Fruit fly (Drosophila melanogaster) whole organism, embryonic: ENCODE data around the gene Tom70.

Source experiments
- Asciz ChIP-seq: fragments of 200-800 bp; sonication (Bioruptor generic); optimal IDR thresholded peaks from 2 replicates; lab custom pipeline; 2017; ENCODE audit warnings: missing biosample characterization, mild to moderate bottlenecking, missing genetic modification characterization, missing genetic modification reagents
- Blimp-1 ChIP-seq: fragments of 200-800 bp; sonication (Bioruptor generic); optimal IDR thresholded peaks from 3 replicates; lab custom pipeline; 2018; ENCODE audit warnings: missing biosample characterization, missing genetic modification characterization, mild to moderate bottlenecking, moderate library complexity, missing genetic modification reagents
- CG14667 ChIP-seq: fragments of 200-800 bp; sonication (Bioruptor generic); IDR thresholded peaks from 2 replicates; pipeline ENCODE4 v1.3.6; 2022; ENCODE audit warnings: missing biosample characterization, missing genetic modification characterization
- CG15479 ChIP-seq: fragments of 200-800 bp; sonication (Bioruptor generic); optimal IDR thresholded peaks from 3 replicates; lab custom pipeline; 2019; ENCODE audit warnings: missing biosample characterization, mild to moderate bottlenecking, missing genetic modification characterization, moderate library complexity
- CG17802 ChIP-seq: fragments of 200-800 bp; sonication (Bioruptor generic); optimal IDR thresholded peaks from 2 replicates; lab custom pipeline; 2018; ENCODE audit warnings: missing biosample characterization, mild to moderate bottlenecking, missing genetic modification characterization, moderate library complexity
- CG17829 ChIP-seq: fragments of 200-800 bp; optimal IDR thresholded peaks from 2 replicates; lab custom pipeline; 2019; ENCODE audit warnings: missing biosample characterization, mild to moderate bottlenecking, missing genetic modification characterization, moderate library complexity
- CG18011 ChIP-seq: fragments of 200-800 bp; sonication (Bioruptor generic); optimal IDR thresholded peaks from 2 replicates; lab custom pipeline; 2017; ENCODE audit warnings: missing biosample characterization, missing genetic modification characterization, mild to moderate bottlenecking, moderate library complexity, missing genotype
- CG2712 ChIP-seq: fragments of 200-800 bp; optimal IDR thresholded peaks from 3 replicates; lab custom pipeline; 2019; ENCODE audit warnings: missing biosample characterization, mild to moderate bottlenecking, missing genetic modification characterization, moderate library complexity
- CG2889 ChIP-seq: fragments of 200-800 bp; sonication (Bioruptor generic); IDR thresholded peaks from 3 replicates; pipeline ENCODE4 v1.3.6; 2022; ENCODE audit warnings: missing biosample characterization, missing genetic modification characterization
- CG7963 ChIP-seq: fragments of 200-800 bp; sonication (Bioruptor generic); IDR thresholded peaks from 3 replicates; pipeline ENCODE4 v1.3.6; 2022; ENCODE audit warnings: missing biosample characterization, missing genetic modification characterization; ENCODE audit not compliant: partially characterized antibody
- CG9609 ChIP-seq: fragments of 200-800 bp; sonication (Bioruptor generic); optimal IDR thresholded peaks from 3 replicates; lab custom pipeline; 2016; ENCODE audit warnings: missing biosample characterization, missing genetic modification characterization
- CG9727 ChIP-seq: fragments of 200-800 bp; sonication (Bioruptor generic); optimal IDR thresholded peaks from 3 replicates; lab custom pipeline; 2017; ENCODE audit warnings: missing biosample characterization, mild to moderate bottlenecking, missing genetic modification characterization
- CG9817 ChIP-seq: fragments of 200-800 bp; sonication (Bioruptor generic); optimal IDR thresholded peaks from 2 replicates; lab custom pipeline; 2018; ENCODE audit warnings: missing biosample characterization, mild to moderate bottlenecking, missing genetic modification characterization, moderate library complexity
- CG9932 ChIP-seq: fragments of 200-800 bp; sonication (Bioruptor generic); IDR thresholded peaks from 2 replicates; pipeline ENCODE4 v1.3.6; 2022; ENCODE audit warnings: missing biosample characterization, missing genetic modification characterization
- Camta ChIP-seq: fragments of 200-800 bp; sonication (Bioruptor generic); optimal IDR thresholded peaks from 2 replicates; lab custom pipeline; 2016; ENCODE audit warnings: missing biosample characterization, missing genetic modification characterization
- Chrac-16 ChIP-seq: fragments of 200-800 bp; sonication (Bioruptor generic); optimal IDR thresholded peaks from 3 replicates; lab custom pipeline; 2016; ENCODE audit warnings: missing biosample characterization, missing genetic modification characterization
- D19B ChIP-seq: fragments of 200-800 bp; sonication (Bioruptor generic); optimal IDR thresholded peaks from 2 replicates; lab custom pipeline; 2017; ENCODE audit warnings: missing biosample characterization, mild to moderate bottlenecking, missing genetic modification characterization
- Eip74EF ChIP-seq, 2 experiments: fragments of 200-800 bp in 1 of 2; fragments of >200 bp in 1 of 2; sonication (Bioruptor generic) in 1 of 2; optimal IDR thresholded peaks; 2 replicates each; lab custom pipeline; 2017 to 2019; ENCODE audit warnings: missing biosample characterization in 2 of 2, missing genetic modification characterization in 2 of 2, mild to moderate bottlenecking in 1 of 2, moderate library complexity in 1 of 2
- HHEX ChIP-seq: fragments of 200-800 bp; sonication (Bioruptor generic); optimal IDR thresholded peaks from 3 replicates; lab custom pipeline; 2017; ENCODE audit warnings: missing biosample characterization, mild to moderate bottlenecking, missing genetic modification characterization, missing genetic modification reagents
- Nf-YC ChIP-seq: fragments of 200-800 bp; optimal IDR thresholded peaks from 3 replicates; lab custom pipeline; 2019; ENCODE audit warnings: missing biosample characterization, mild to moderate bottlenecking, missing genetic modification characterization, moderate library complexity
- Rfx ChIP-seq: fragments of 200-800 bp; sonication (Bioruptor generic); IDR thresholded peaks from 2 replicates; pipeline ENCODE4 v1.3.6; 2022; ENCODE audit warnings: missing biosample characterization, missing genetic modification characterization
- btn ChIP-seq: fragments of 200-800 bp; sonication (Bioruptor generic); optimal IDR thresholded peaks from 2 replicates; lab custom pipeline; 2016; ENCODE audit warnings: missing biosample characterization, missing genetic modification characterization
- cato ChIP-seq: fragments of 200-800 bp; sonication (Bioruptor generic); optimal IDR thresholded peaks from 2 replicates; lab custom pipeline; 2016; ENCODE audit warnings: missing biosample characterization, missing genetic modification characterization, borderline replicate concordance
- chif ChIP-seq, 2 experiments: fragments of 200-800 bp; sonication (Bioruptor generic); optimal IDR thresholded peaks; 3 replicates each; lab custom pipeline; 2016; ENCODE audit warnings: missing biosample characterization in 2 of 2, missing genetic modification characterization in 2 of 2
- croc ChIP-seq: fragments of 200-800 bp; sonication (Bioruptor generic); conservative IDR thresholded peaks from 3 replicates; pipeline ENCODE4 v1.3.6; 2022; ENCODE audit warnings: missing biosample characterization, missing genetic modification characterization
- cwo ChIP-seq: fragments of 200-800 bp; sonication (Bioruptor generic); optimal IDR thresholded peaks from 3 replicates; lab custom pipeline; 2017; ENCODE audit warnings: missing biosample characterization, missing genetic modification characterization, mild to moderate bottlenecking, moderate library complexity, missing genetic modification reagents
- dm ChIP-seq: fragments of 200-800 bp; sonication (Bioruptor generic); optimal IDR thresholded peaks from 3 replicates; lab custom pipeline; 2016; ENCODE audit warnings: missing biosample characterization, missing genetic modification characterization
- eyg ChIP-seq: fragments of 200-800 bp; sonication (Bioruptor generic); optimal IDR thresholded peaks from 3 replicates; lab custom pipeline; 2016; ENCODE audit warnings: missing biosample characterization, missing genetic modification characterization
- fd64A ChIP-seq: fragments of 200-800 bp; sonication (Bioruptor generic); optimal IDR thresholded peaks from 3 replicates; lab custom pipeline; 2018; ENCODE audit warnings: missing biosample characterization, mild to moderate bottlenecking, missing genetic modification characterization
- gce ChIP-seq: fragments of 200-800 bp; sonication (Bioruptor generic); IDR thresholded peaks from 3 replicates; pipeline ENCODE4 v1.3.6; 2022; ENCODE audit warnings: missing biosample characterization, missing genetic modification characterization
- grau ChIP-seq: fragments of 200-800 bp; optimal IDR thresholded peaks from 3 replicates; lab custom pipeline; 2019; ENCODE audit warnings: missing biosample characterization, mild to moderate bottlenecking, missing genetic modification characterization, moderate library complexity
- ind ChIP-seq: fragments of 200-800 bp; sonication (Bioruptor generic); optimal IDR thresholded peaks from 3 replicates; lab custom pipeline; 2016; ENCODE audit warnings: missing biosample characterization, missing genetic modification characterization
- jing ChIP-seq: fragments of 200-800 bp; sonication (Bioruptor generic); optimal IDR thresholded peaks from 2 replicates; lab custom pipeline; 2018; ENCODE audit warnings: missing biosample characterization, mild to moderate bottlenecking, missing genetic modification characterization
- klu ChIP-seq: fragments of 200-800 bp; sonication (Bioruptor generic); IDR thresholded peaks from 2 replicates; pipeline ENCODE4 v1.3.6; 2022; ENCODE audit warnings: missing biosample characterization, missing genetic modification characterization
- kni ChIP-seq: fragments of 200-800 bp; sonication (Bioruptor generic); optimal IDR thresholded peaks from 3 replicates; lab custom pipeline; 2017; ENCODE audit warnings: mild to moderate bottlenecking, missing biosample characterization, missing genetic modification reagents, missing genetic modification characterization
- knrl ChIP-seq: fragments of 200-800 bp; sonication (Bioruptor generic); IDR thresholded peaks from 3 replicates; pipeline ENCODE4 v1.3.6; 2022; ENCODE audit warnings: missing biosample characterization, missing genetic modification characterization; ENCODE audit not compliant: partially characterized antibody
- mirr ChIP-seq: fragments of 200-800 bp; sonication (Bioruptor generic); optimal IDR thresholded peaks from 3 replicates; lab custom pipeline; 2018; ENCODE audit warnings: missing biosample characterization, mild to moderate bottlenecking, missing genetic modification characterization
- odd ChIP-seq: fragments of 200-800 bp; sonication (Bioruptor generic); optimal IDR thresholded peaks from 2 replicates; lab custom pipeline; 2017; ENCODE audit warnings: missing biosample characterization, mild to moderate bottlenecking, missing genetic modification characterization
- phol ChIP-seq: fragments of 200-800 bp; sonication (Bioruptor generic); optimal IDR thresholded peaks from 3 replicates; lab custom pipeline; 2018; ENCODE audit warnings: missing biosample characterization, mild to moderate bottlenecking, missing genetic modification characterization, moderate library complexity
- pum ChIP-seq: fragments of 200-800 bp; sonication (Bioruptor generic); optimal IDR thresholded peaks from 2 replicates; lab custom pipeline; 2016; ENCODE audit warnings: missing biosample characterization, missing genetic modification characterization
- salm ChIP-seq: fragments of 200-800 bp; sonication (Bioruptor generic); optimal IDR thresholded peaks from 2 replicates; lab custom pipeline; 2018; ENCODE audit warnings: missing biosample characterization, mild to moderate bottlenecking, missing genetic modification characterization
- scrt ChIP-seq: fragments of 200-800 bp; sonication (Bioruptor generic); optimal IDR thresholded peaks from 2 replicates; lab custom pipeline; 2018; ENCODE audit warnings: missing biosample characterization, mild to moderate bottlenecking, missing genetic modification characterization, moderate library complexity
- ssp ChIP-seq: fragments of 200-800 bp; sonication (Bioruptor generic); IDR thresholded peaks from 2 replicates; pipeline ENCODE4 v1.3.6; 2022; ENCODE audit warnings: missing biosample characterization, missing genetic modification characterization
- tap ChIP-seq: fragments of 200-800 bp; optimal IDR thresholded peaks from 3 replicates; lab custom pipeline; 2019; ENCODE audit warnings: missing biosample characterization, mild to moderate bottlenecking, missing genetic modification characterization, moderate library complexity
- unc-4 ChIP-seq: fragments of 200-800 bp; sonication (Bioruptor generic); IDR thresholded peaks from 2 replicates; pipeline ENCODE4 v1.3.6; 2022; ENCODE audit warnings: missing biosample characterization, missing genetic modification characterization; ENCODE audit not compliant: partially characterized antibody
- vnd ChIP-seq: fragments of 200-800 bp; sonication (Bioruptor generic); IDR thresholded peaks from 3 replicates; pipeline ENCODE4 v1.3.6; 2022; ENCODE audit warnings: missing biosample characterization, missing genetic modification characterization; ENCODE audit not compliant: partially characterized antibody
- yki ChIP-seq: fragments of >200 bp; optimal IDR thresholded peaks from 3 replicates; lab custom pipeline; 2018

Gene Tom70

DNA sequence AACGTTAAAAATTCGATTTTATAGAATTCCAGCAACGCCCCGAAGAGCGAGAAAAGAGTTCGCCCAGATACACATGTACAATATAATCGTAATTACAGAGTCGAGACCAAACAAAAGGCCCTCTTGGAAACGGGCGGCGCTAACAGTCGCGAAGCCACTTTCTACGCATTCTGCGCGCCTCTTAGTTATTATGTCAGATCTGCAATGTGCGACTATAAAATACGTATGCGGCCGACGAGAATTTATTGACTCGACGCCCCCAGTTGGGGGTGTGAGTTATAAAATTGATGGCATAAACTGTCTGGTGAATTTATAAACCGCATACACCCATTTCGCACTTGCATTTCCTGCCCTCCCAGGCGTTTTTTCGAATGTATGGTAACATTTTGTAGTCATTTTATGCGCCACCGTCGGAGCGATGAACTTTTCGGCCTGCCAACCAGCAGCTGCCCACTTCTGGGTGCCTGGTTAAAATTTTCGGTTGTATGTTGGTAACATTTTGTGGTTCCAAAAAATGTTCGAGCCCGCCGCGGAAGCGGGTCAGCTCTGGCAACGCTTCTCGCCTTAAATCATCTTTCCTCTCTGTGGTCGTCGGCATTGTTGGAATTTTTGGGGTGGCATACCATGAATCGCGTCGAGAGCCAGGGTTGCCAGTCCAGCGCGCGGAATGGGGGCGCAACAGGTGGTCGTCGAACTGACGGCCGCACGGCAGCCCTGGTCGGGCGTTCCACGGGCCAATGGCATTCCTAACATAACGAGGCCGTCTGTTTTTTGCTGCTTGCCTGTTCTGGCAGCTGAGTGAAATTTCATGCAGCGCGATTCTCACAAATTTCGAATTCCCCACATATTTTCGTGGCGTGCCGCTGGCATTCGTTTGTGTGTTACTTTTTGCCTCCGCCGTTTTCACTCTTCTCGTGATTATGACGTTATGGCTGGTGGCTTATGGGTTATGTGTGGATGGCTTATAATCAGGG lies 26.3 kb downstream of the Tom70 start (continued):
- TF ChIP-seq D19B (GFP tag; lab: Kevin White, UChicago) (peak; percentile 66), mirr (GFP tag; lab: Kevin White, UChicago) (peak; percentile 93), CG9609 (GFP tag; lab: Kevin White, UChicago) (peak; percentile 69), pum (peak; percentile 59), Rfx (GFP tag; lab: Robert Waterston, UW) (no peak), CG14667 (GFP tag; lab: Robert Waterston, UW) (no peak), Nf-YC (tag; lab: Kevin White, UChicago) (peak; percentile 93), Blimp-1 (GFP tag; lab: Kevin White, UChicago) (peak; percentile 75), tap (tag; lab: Kevin White, UChicago) (peak; percentile 51), CG9932 (GFP tag; lab: Robert Waterston, UW) (no peak), Chrac-16 (GFP tag; lab: Kevin White, UChicago) (peak; percentile 64), CG9727 (GFP tag; lab: Kevin White, UChicago) (peak; percentile 62), vnd (GFP tag; lab: Robert Waterston, UW) (no peak), ssp (GFP tag; lab: Robert Waterston, UW) (no peak), grau (tag; lab: Kevin White, UChicago) (peak; percentile 72), phol (peak; percentile 58), odd (GFP tag; lab: Kevin White, UChicago) (peak; percentile 20), unc-4 (GFP tag; lab: Robert Waterston, UW) (no peak), croc (GFP tag; lab: Robert Waterston, UW) (no peak), salm (tag; lab: Kevin White, UChicago) (peak; percentile 82), scrt (GFP tag; lab: Kevin White, UChicago) (no peak), cato (GFP tag; lab: Kevin White, UChicago) (no peak), Camta (peak; percentile 25), CG2712 (peak; percentile 80), chif (GFP tag; optimal IDR thresholded peaks at IDR 0.05; lab: Kevin White, UChicago) (peak; percentile 49 to 61), CG17829 (peak; percentile 98), fd64A (GFP tag; lab: Kevin White, UChicago) (peak; percentile 52), gce (no peak), btn (GFP tag; lab: Kevin White, UChicago) (peak; percentile 66), ind (peak; percentile 84), dm (GFP tag; lab: Kevin White, UChicago) (peak; percentile 84), CG18011 (peak; percentile 36), jing (GFP tag; lab: Kevin White, UChicago) (no peak), Asciz (GFP tag; lab: Kevin White, UChicago) (no peak), eyg (GFP tag; lab: Kevin White, UChicago) (peak; percentile 57), kni (GFP tag; lab: Kevin White, UChicago) (peak; percentile 99), CG17802 (tag; lab: Kevin White, UChicago) (no peak), yki (lab: Kevin White, UChicago) (no peak), klu (GFP tag; lab: Robert Waterston, UW) (no peak), CG2889 (GFP tag; lab: Robert Waterston, UW) (no peak), Eip74EF (GFP tag; optimal IDR thresholded peaks at IDR 0.05; lab: Kevin White, UChicago) (peak in 1 of 2 experiments; percentile 93), CG15479 (GFP tag; lab: Kevin White, UChicago) (peak; percentile 90), CG7963 (no peak), CG9817 (peak; percentile 40), HHEX (GFP tag; lab: Kevin White, UChicago) (peak; percentile 68), knrl (no peak), cwo (peak; percentile 89)
